Fruit fly (Drosophila melanogaster) Kc167 (cell line): ENCODE data around the gene CG11454.

Experiments
- Myc ChIP-seq: fragments of >200 bp; optimal IDR thresholded peaks from 2 replicates; lab custom pipeline; 2017; ENCODE audit warnings: missing external identifiers
- Sin3A ChIP-seq: fragments of >200 bp; optimal IDR thresholded peaks from 2 replicates; lab custom pipeline; 2018; ENCODE audit warnings: missing external identifiers
- h ChIP-seq: fragments of >200 bp; optimal IDR thresholded peaks from 3 replicates; lab custom pipeline; 2018; ENCODE audit warnings: missing external identifiers
- insv ChIP-seq: fragments of >200 bp; optimal IDR thresholded peaks from 3 replicates; lab custom pipeline; 2018; ENCODE audit warnings: missing external identifiers
- psq ChIP-seq: fragments of >200 bp; optimal IDR thresholded peaks from 2 replicates; lab custom pipeline; 2017; ENCODE audit warnings: missing external identifiers
- ttk ChIP-seq: sonication (Bioruptor generic); optimal IDR thresholded peaks from 2 replicates; lab custom pipeline; 2017; ENCODE audit warnings: missing external identifiers

dm6 chr2L:110046-110445, 33.1 kb upstream of the CG11454 start:
- TF ChIP-seq psq (no peak), h (lab: Kevin White, UChicago) (no peak), ttk (no peak), Myc (lab: Kevin White, UChicago) (no peak), Sin3A (lab: Kevin White, UChicago) (no peak), insv (lab: Kevin White, UChicago) (no peak)
